Worm (Caenorhabditis elegans): Measurements from ENCODE around the gene W06F12.3.

The W06F12.3 gene

ce11 chrIII:13718403-13718969 lies 16.3 kb upstream of the W06F12.3 start (continued):
- TF ChIP-seq nhr-84 (tag; optimal IDR thresholded peaks at IDR 0.05), result no peak
- peak; percentile 69 for TF ChIP-seq nhr-71 (tag; optimal IDR thresholded peaks at IDR 0.05)
- TF ChIP-seq xbp-1 (tag; optimal IDR thresholded peaks at IDR 0.05), result no peak
- TF ChIP-seq unc-98 (GFP tag; IDR thresholded peaks at IDR 0.05), result no peak
- TF ChIP-seq unc-86 (tag; optimal IDR thresholded peaks at IDR 0.05), result peak; percentile 35
- TF ChIP-seq unc-62 (GFP tag; optimal IDR thresholded peaks at IDR 0.05), result no peak
- 0 out of 2 replicates have a peak, but pooled peaks have one; percentile 8 for TF ChIP-seq ceh-88 (GFP tag; IDR thresholded peaks at IDR 0.05)
- no peak for TF ChIP-seq sup-37 (GFP tag; optimal IDR thresholded peaks at IDR 0.05)
- TF ChIP-seq rnt-1 (tag; optimal IDR thresholded peaks at IDR 0.05), result peak; percentile 8
- no peak for TF ChIP-seq ama-1 (optimal IDR thresholded peaks at IDR 0.05)
- TF ChIP-seq elt-3 (tag; optimal IDR thresholded peaks at IDR 0.05), result no peak
- TF ChIP-seq irx-1 (tag; optimal IDR thresholded peaks at IDR 0.05), result no peak
- peak in 1 of 2 experiments; percentile 14 for TF ChIP-seq lin-35 (GFP tag; optimal IDR thresholded peaks at IDR 0.05)
- no peak for TF ChIP-seq sox-4 (tag; optimal IDR thresholded peaks at IDR 0.05)
- peak; percentile 59 for TF ChIP-seq lin-14 (GFP tag; optimal IDR thresholded peaks at IDR 0.05)
- no peak for TF ChIP-seq nhr-19 (GFP tag; conservative IDR thresholded peaks at IDR 0.05)
- TF ChIP-seq grh-1 (GFP tag; IDR thresholded peaks at IDR 0.05), result no peak
- TF ChIP-seq ztf-4 (tag; optimal IDR thresholded peaks at IDR 0.05), result no peak

DNA sequence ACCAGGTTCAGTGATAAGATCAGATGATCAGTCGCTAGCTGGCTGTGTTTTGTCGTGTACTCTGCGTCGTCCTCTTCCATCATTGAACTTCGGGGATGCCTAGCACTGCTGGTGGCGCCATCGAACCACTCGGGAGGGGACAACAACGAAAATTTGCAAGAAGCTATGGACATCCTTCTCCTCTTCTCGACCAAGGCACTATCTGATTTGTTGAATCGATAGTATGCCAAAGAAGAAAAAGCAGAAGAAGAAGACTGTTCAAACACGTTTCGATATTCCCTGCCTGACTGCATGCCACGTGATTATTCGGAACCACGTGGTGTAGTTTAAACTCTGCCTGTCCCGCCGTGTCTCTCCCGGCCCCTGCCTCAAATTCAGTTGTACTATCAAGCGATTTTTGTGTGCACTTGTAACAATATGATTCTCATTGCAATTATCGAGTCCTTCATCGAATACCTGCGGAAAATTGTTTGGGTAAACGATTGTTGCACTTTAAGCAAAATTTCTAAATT lies 15.5 kb upstream of the W06F12.3 start:
- peak; percentile 83 for TF ChIP-seq nhr-85 (tag)
- TF ChIP-seq egl-13 (tag; optimal IDR thresholded peaks at IDR 0.05), result no peak
- peak in 1 of 2 experiments; percentile 5 for TF ChIP-seq efl-1 (optimal IDR thresholded peaks at IDR 0.05)
- TF ChIP-seq efl-1 (GFP tag; optimal IDR thresholded peaks at IDR 0.05 in 1 of 2), result peak in 1 of 2 experiments; percentile 90
- TF ChIP-seq swsn-7 (tag; optimal IDR thresholded peaks at IDR 0.05), result peak; percentile 10
- TF ChIP-seq unc-98 (GFP tag; IDR thresholded peaks at IDR 0.05), result no peak
- TF ChIP-seq nhr-90 (tag; optimal IDR thresholded peaks at IDR 0.05; ENCODE audit: poor library complexity), result peak; percentile 76
- no peak for TF ChIP-seq fkh-8 (tag; optimal IDR thresholded peaks at IDR 0.05)
- no peak for TF ChIP-seq ceh-63 (GFP tag; optimal IDR thresholded peaks at IDR 0.05)
- no peak for TF ChIP-seq zag-1 (tag; optimal IDR thresholded peaks at IDR 0.05)
- TF ChIP-seq nhr-19 (GFP tag; conservative IDR thresholded peaks at IDR 0.05), result peak; percentile 53
- peak; percentile 25 for TF ChIP-seq sup-37 (GFP tag; optimal IDR thresholded peaks at IDR 0.05)
- no peak for TF ChIP-seq ama-1 (optimal IDR thresholded peaks at IDR 0.05)
- TF ChIP-seq lir-3 (tag; optimal IDR thresholded peaks at IDR 0.05; ENCODE audit: poor library complexity), result no peak
- TF ChIP-seq unc-30 (tag; optimal IDR thresholded peaks at IDR 0.05), result no peak
- TF ChIP-seq lin-39 (tag; optimal IDR thresholded peaks at IDR 0.05), result no peak
- peak; percentile 61 for TF ChIP-seq tbx-2 (tag; optimal IDR thresholded peaks at IDR 0.05)
- TF ChIP-seq fos-1 (tag; optimal IDR thresholded peaks at IDR 0.05), result no peak
- no peak for TF ChIP-seq C16A3.4 (tag; optimal IDR thresholded peaks at IDR 0.05)
- TF ChIP-seq elt-2 (tag; optimal IDR thresholded peaks at IDR 0.05), result no peak
- TF ChIP-seq ces-1 (GFP tag; optimal IDR thresholded peaks at IDR 0.05), result no peak
- no peak for TF ChIP-seq pqm-1 (tag; optimal IDR thresholded peaks at IDR 0.05)
- TF ChIP-seq ceh-90 (tag; optimal IDR thresholded peaks at IDR 0.05), result no peak
- no peak for TF ChIP-seq sptf-1 (tag; optimal IDR thresholded peaks at IDR 0.05)
- TF ChIP-seq egl-27 (tag; optimal IDR thresholded peaks at IDR 0.05), result no peak
- TF ChIP-seq unc-130 (tag; optimal IDR thresholded peaks at IDR 0.05), result peak; percentile 47
- no peak for TF ChIP-seq hpl-2 (GFP tag; optimal IDR thresholded peaks at IDR 0.05)
- TF ChIP-seq skn-1 (tag; optimal IDR thresholded peaks at IDR 0.05), result no peak
- TF ChIP-seq mab-9 (GFP tag; IDR thresholded peaks at IDR 0.05), result no peak
- peak; percentile 12 to 59 for TF ChIP-seq lin-35 (GFP tag; optimal IDR thresholded peaks at IDR 0.05)
- TF ChIP-seq grh-1 (GFP tag; IDR thresholded peaks at IDR 0.05), result peak; percentile 52; the same call in 1 of the 2 replicates
- TF ChIP-seq snu-23 (GFP tag; optimal IDR thresholded peaks at IDR 0.05), result peak; percentile 57
- TF ChIP-seq lin-15B (tag; optimal IDR thresholded peaks at IDR 0.05), result no peak
- peak; percentile 16 for TF ChIP-seq xbp-1 (tag; optimal IDR thresholded peaks at IDR 0.05)
- TF ChIP-seq nhr-71 (tag; optimal IDR thresholded peaks at IDR 0.05), result peak; percentile 85
- no peak for TF ChIP-seq nhr-77 (tag; optimal IDR thresholded peaks at IDR 0.05)
- peak; percentile 36 for TF ChIP-seq rnt-1 (tag; optimal IDR thresholded peaks at IDR 0.05)
- TF ChIP-seq hlh-4 (tag; optimal IDR thresholded peaks at IDR 0.05), result no peak
- TF ChIP-seq dsc-1 (tag; optimal IDR thresholded peaks at IDR 0.05), result no peak
- TF ChIP-seq mdl-1 (tag; optimal IDR thresholded peaks at IDR 0.05), result peak in 1 of 2 experiments; percentile 60
- TF ChIP-seq unc-86 (tag; optimal IDR thresholded peaks at IDR 0.05), result no peak
- no peak for TF ChIP-seq ceh-88 (GFP tag; IDR thresholded peaks at IDR 0.05)
- TF ChIP-seq aha-1 (tag; optimal IDR thresholded peaks at IDR 0.05), result peak; percentile 5
